Fruit fly (Drosophila melanogaster): ENCODE data around the gene CG1394.

CG1394 gene

DNA sequence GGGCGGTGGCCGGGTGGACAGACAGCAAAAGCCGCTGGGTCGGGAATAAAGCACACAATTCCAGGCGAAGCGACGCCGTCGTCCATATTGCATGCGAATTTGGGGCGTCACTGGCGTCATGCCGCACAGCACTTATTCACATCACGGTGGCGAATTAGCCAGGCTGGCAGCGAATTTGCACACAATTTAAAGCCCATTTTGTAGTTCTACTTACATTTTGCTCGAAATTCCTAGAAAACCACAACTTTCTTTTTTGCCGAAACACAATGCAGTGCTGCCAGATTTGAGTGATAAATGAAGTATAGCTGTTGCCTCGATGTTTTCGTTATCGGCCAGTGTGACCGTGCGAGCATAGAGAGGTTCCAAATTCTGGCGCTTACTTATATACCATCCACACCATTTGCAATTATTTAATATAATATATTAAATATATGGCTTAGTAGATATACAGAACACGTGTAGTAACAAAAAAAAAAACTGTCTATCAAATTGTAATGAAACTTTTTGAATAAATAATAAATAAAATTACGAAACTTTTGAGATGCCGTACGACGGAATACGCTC lies 22.1 kb downstream of the CG1394 start, which contains the start of gene Ran (continued):
- peak; percentile 31 for TF ChIP-seq CG2712 (tag; optimal IDR thresholded peaks at IDR 0.05)
- no peak for TF ChIP-seq CG5180 (GFP tag; optimal IDR thresholded peaks at IDR 0.05)
- no peak for TF ChIP-seq CG30431 (GFP tag; optimal IDR thresholded peaks at IDR 0.05)
- TF ChIP-seq prd (optimal IDR thresholded peaks at IDR 0.05): no peak
- 0 out of 3 replicates have a peak, but pooled peaks have one; percentile 16 for TF ChIP-seq prd (GFP tag; IDR thresholded peaks at IDR 0.05)
- no peak for TF ChIP-seq pita (GFP tag; optimal IDR thresholded peaks at IDR 0.05)
- peak; percentile 55 for TF ChIP-seq pfk (GFP tag; optimal IDR thresholded peaks at IDR 0.05)
- TF ChIP-seq NFAT (GFP tag; IDR thresholded peaks at IDR 0.05): no peak
- no peak for TF ChIP-seq CG10565 (GFP tag; optimal IDR thresholded peaks at IDR 0.05)
- TF ChIP-seq CG12391 (tag; optimal IDR thresholded peaks at IDR 0.05): peak; percentile 25
- no peak for TF ChIP-seq CG9727 (GFP tag; optimal IDR thresholded peaks at IDR 0.05)
- TF ChIP-seq CG6791 (GFP tag; IDR thresholded peaks at IDR 0.05; ENCODE audit: partially characterized antibody): peak; percentile 15; the same call in 1 of the 3 replicates
- TF ChIP-seq CG9932 (GFP tag; IDR thresholded peaks at IDR 0.05): peak; percentile 66
- no peak for TF ChIP-seq slou (GFP tag; optimal IDR thresholded peaks at IDR 0.05)
- peak; percentile 15 for TF ChIP-seq CG4617 (GFP tag; optimal IDR thresholded peaks at IDR 0.05; ENCODE audit: borderline replicate concordance)
- peak; percentile 95 for TF ChIP-seq CG30020 (tag; optimal IDR thresholded peaks at IDR 0.05)
- peak; percentile 15 for TF ChIP-seq lab (GFP tag; optimal IDR thresholded peaks at IDR 0.05)
- TF ChIP-seq MESR4 (GFP tag; optimal IDR thresholded peaks at IDR 0.05): peak; percentile 55
- peak; percentile 23; the same call in 1 of the 2 replicates for TF ChIP-seq E2f2 (GFP tag; IDR thresholded peaks at IDR 0.05)
- TF ChIP-seq fd3F (GFP tag; optimal IDR thresholded peaks at IDR 0.05): no peak
- TF ChIP-seq sob (GFP tag; IDR thresholded peaks at IDR 0.05): peak; percentile 43
- peak; percentile 81 for TF ChIP-seq row (GFP tag; IDR thresholded peaks at IDR 0.05)
- TF ChIP-seq zfh2 (GFP tag; optimal IDR thresholded peaks at IDR 0.05): peak; percentile 16
- no peak for TF ChIP-seq Vsx1 (GFP tag; optimal IDR thresholded peaks at IDR 0.05)
- peak; percentile 42 for TF ChIP-seq CG9797 (GFP tag; optimal IDR thresholded peaks at IDR 0.05)
- TF ChIP-seq CG7963 (GFP tag; IDR thresholded peaks at IDR 0.05; ENCODE audit: partially characterized antibody): 0 out of 3 replicates have a peak, but pooled peaks have one; percentile 42
- peak; percentile 98 for TF ChIP-seq ssp (GFP tag; IDR thresholded peaks at IDR 0.05)
- TF ChIP-seq CG12659 (GFP tag; optimal IDR thresholded peaks at IDR 0.05): peak; percentile 21
- peak; percentile 59 for TF ChIP-seq gfzf (GFP tag; optimal IDR thresholded peaks at IDR 0.05)
- peak; percentile 21; the same call in 1 of the 2 replicates for TF ChIP-seq lmd (GFP tag; IDR thresholded peaks at IDR 0.05)
- TF ChIP-seq Dbx (GFP tag; IDR thresholded peaks at IDR 0.05): no peak
- TF ChIP-seq HLH4C (GFP tag; IDR thresholded peaks at IDR 0.05; ENCODE audit: partially characterized antibody): 0 out of 3 replicates have a peak, but pooled peaks have one; percentile 32
- peak; percentile 46 for TF ChIP-seq CG32532 (GFP tag; IDR thresholded peaks at IDR 0.05)
- no peak for TF ChIP-seq D19B (GFP tag; optimal IDR thresholded peaks at IDR 0.05)

dm6 chrX:11147553-11148067 lies 22.9 kb downstream of the CG1394 start:
- TF ChIP-seq CG11456 (GFP tag; IDR thresholded peaks at IDR 0.05) (no peak), CG14050 (GFP tag; IDR thresholded peaks at IDR 0.05) (no peak), CG11723 (GFP tag; optimal IDR thresholded peaks at IDR 0.05) (no peak), klu (GFP tag; IDR thresholded peaks at IDR 0.05) (no peak), grau (tag; optimal IDR thresholded peaks at IDR 0.05) (peak; percentile 83), Xbp1 (GFP tag; optimal IDR thresholded peaks at IDR 0.05) (no peak), HmgD (GFP tag; optimal IDR thresholded peaks at IDR 0.05) (no peak), dati (GFP tag; IDR thresholded peaks at IDR 0.05) (no peak), bigmax (GFP tag; optimal IDR thresholded peaks at IDR 0.05) (peak; percentile 92), CG15601 (tag; optimal IDR thresholded peaks at IDR 0.05) (no peak), Sin3A (optimal IDR thresholded peaks at IDR 0.05) (no peak), exex (tag; optimal IDR thresholded peaks at IDR 0.05) (no peak), CG3065 (GFP tag; optimal IDR thresholded peaks at IDR 0.05) (no peak), bowl (GFP tag; IDR thresholded peaks at IDR 0.05) (no peak), CG1233 (GFP tag; optimal IDR thresholded peaks at IDR 0.05) (no peak), lmd (GFP tag; IDR thresholded peaks at IDR 0.05) (no peak), mld (GFP tag; IDR thresholded peaks at IDR 0.05; ENCODE audit: partially characterized antibody) (no peak), CG10462 (GFP tag; optimal IDR thresholded peaks at IDR 0.05) (no peak)
